Worm (Caenorhabditis elegans) whole organism, L3 larva: Measurements from ENCODE around the gene C18A11.4.

Experiments
- ZK546.5 ChIP-seq: sonication (generic microtip); optimal IDR thresholded peaks from 2 replicates; lab custom pipeline; 2017; ENCODE audit warnings: missing biosample characterization, missing genetic modification characterization
- ama-1 ChIP-seq: fragments of 150-350 bp; optimal IDR thresholded peaks from 2 replicates; lab custom pipeline; 2018
- elt-1 ChIP-seq: fragments of 150-350 bp; optimal IDR thresholded peaks from 2 replicates; lab custom pipeline; 2014; ENCODE audit warnings: missing biosample characterization, missing genetic modification characterization
- nhr-76 ChIP-seq: fragments of 150-350 bp; sonication (generic microtip); optimal IDR thresholded peaks from 5 replicates; lab custom pipeline; 2014; ENCODE audit warnings: missing biosample characterization, missing genetic modification characterization
- unc-62 ChIP-seq: fragments of 150-350 bp; sonication (generic microtip); optimal IDR thresholded peaks from 4 replicates; lab custom pipeline; 2014; ENCODE audit warnings: missing biosample characterization, missing genetic modification reagents, missing genetic modification characterization

ce11 chrX:8086450-8086724 lies 41.1 kb downstream of the C18A11.4 start, which contains the start of gene dao-3:
- TF ChIP-seq nhr-76 (tag; lab: Kevin White, UChicago) = no peak
- no peak for TF ChIP-seq ama-1
- no peak for TF ChIP-seq elt-1
- no peak for TF ChIP-seq unc-62 (GFP tag; lab: Kevin White, UChicago)
- TF ChIP-seq ZK546.5 (tag; lab: Kevin White, UChicago) = no peak
